Fruit fly (Drosophila melanogaster): ENCODE data around the gene CG13692.

CG13692 gene

DNA sequence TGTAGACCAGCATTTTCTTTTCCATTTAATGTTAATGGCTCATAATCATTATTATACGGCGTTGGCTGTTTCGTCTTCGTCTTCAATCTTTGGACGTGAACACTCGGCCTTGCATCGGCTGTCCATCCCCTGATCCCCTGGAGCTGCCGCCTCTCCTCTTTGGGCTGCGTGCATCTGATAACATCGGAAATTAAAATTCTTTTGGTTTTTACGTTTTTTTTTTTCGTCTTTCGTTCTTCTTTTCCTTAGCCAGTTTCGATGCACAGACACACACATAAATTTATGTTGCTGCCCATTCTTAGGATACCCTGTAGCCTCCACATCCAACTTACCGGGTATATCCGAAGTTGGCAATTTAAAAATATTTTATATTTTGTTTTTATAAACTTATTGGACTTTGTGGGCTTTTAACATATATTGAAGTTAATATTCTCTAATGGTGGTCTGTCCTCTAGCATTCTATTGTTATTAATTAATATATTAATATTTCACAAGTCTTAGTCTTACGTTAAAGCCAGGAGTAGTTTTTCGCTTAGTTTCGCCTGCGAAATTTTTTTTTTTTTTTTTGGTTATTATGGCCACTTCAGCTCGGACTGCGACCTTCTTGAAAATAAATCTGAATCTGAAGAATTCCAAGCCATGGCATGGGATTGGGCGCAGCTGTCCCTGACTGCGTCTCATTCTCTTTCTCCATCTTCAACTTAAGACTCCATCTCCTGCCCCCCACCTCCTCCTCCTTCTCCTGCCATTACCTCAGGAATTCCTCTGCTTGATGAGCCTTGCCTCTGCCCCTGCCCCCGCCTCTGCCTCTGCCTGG, 19.3 kb downstream of the CG13692 start (continued):
- TF ChIP-seq gro (GFP tag; optimal IDR thresholded peaks at IDR 0.05) (no peak), CG6854 (GFP tag; optimal IDR thresholded peaks at IDR 0.05) (no peak), stwl (tag; optimal IDR thresholded peaks at IDR 0.05) (peak; percentile 21), sisA (GFP tag; IDR thresholded peaks at IDR 0.05) (no peak), Dad (GFP tag; optimal IDR thresholded peaks at IDR 0.05) (no peak), prd (optimal IDR thresholded peaks at IDR 0.05) (no peak), prd (GFP tag; IDR thresholded peaks at IDR 0.05) (0 out of 3 replicates have a peak, but pooled peaks have one; percentile 40), nau (GFP tag; optimal IDR thresholded peaks at IDR 0.05) (no peak), grn (GFP tag; optimal IDR thresholded peaks at IDR 0.05) (peak; percentile 67), CG1529 (GFP tag; optimal IDR thresholded peaks at IDR 0.05) (peak; percentile 43), ac (GFP tag; optimal IDR thresholded peaks at IDR 0.05) (peak; percentile 58), crc (GFP tag; optimal IDR thresholded peaks at IDR 0.05) (no peak), CG17328 (GFP tag; IDR thresholded peaks at IDR 0.05) (0 out of 2 replicates have a peak, but pooled peaks have one; percentile 14), gcm2 (GFP tag; optimal IDR thresholded peaks at IDR 0.05) (no peak), CG34422 (GFP tag; IDR thresholded peaks at IDR 0.05) (no peak), Ada2b (GFP tag; IDR thresholded peaks at IDR 0.05) (no peak), insv (GFP tag; optimal IDR thresholded peaks at IDR 0.05) (no peak), CG1792 (GFP tag; optimal IDR thresholded peaks at IDR 0.05) (no peak), tx (GFP tag; optimal IDR thresholded peaks at IDR 0.05) (no peak), dysf (GFP tag; IDR thresholded peaks at IDR 0.05) (no peak), zfh1 (GFP tag; IDR thresholded peaks at IDR 0.05) (peak; percentile 59; the same call in 2 of the 3 replicates), peb (GFP tag; IDR thresholded peaks at IDR 0.05) (no peak), Optix (GFP tag; IDR thresholded peaks at IDR 0.05) (peak; percentile 29; the same call in 1 of the 3 replicates), Usf (GFP tag; optimal IDR thresholded peaks at IDR 0.05) (peak; percentile 61), nerfin-2 (GFP tag; IDR thresholded peaks at IDR 0.05; ENCODE audit: partially characterized antibody) (no peak), CG6813 (GFP tag; optimal IDR thresholded peaks at IDR 0.05) (no peak), zen (tag; optimal IDR thresholded peaks at IDR 0.05) (peak; percentile 41), NK7.1 (GFP tag; optimal IDR thresholded peaks at IDR 0.05) (no peak), gt (GFP tag; IDR thresholded peaks at IDR 0.05) (no peak), PHDP (tag; optimal IDR thresholded peaks at IDR 0.05) (peak; percentile 14), lmd (GFP tag; IDR thresholded peaks at IDR 0.05) (peak; percentile 18; the same call in 1 of the 2 replicates), CG8388 (GFP tag; optimal IDR thresholded peaks at IDR 0.05) (peak; percentile 58), chif (GFP tag; optimal IDR thresholded peaks at IDR 0.05) (no peak), Fer2 (tag; optimal IDR thresholded peaks at IDR 0.05) (no peak), run (tag; optimal IDR thresholded peaks at IDR 0.05) (no peak), twi (tag; optimal IDR thresholded peaks at IDR 0.05) (peak; percentile 21), tup (GFP tag; optimal IDR thresholded peaks at IDR 0.05) (no peak), CG13775 (GFP tag; optimal IDR thresholded peaks at IDR 0.05) (peak; percentile 68), CG10366 (GFP tag; IDR thresholded peaks at IDR 0.05) (no peak), Deaf1 (tag; optimal IDR thresholded peaks at IDR 0.05) (peak; percentile 5), mld (GFP tag; IDR thresholded peaks at IDR 0.05; ENCODE audit: partially characterized antibody) (no peak), CG3163 (GFP tag; optimal IDR thresholded peaks at IDR 0.05) (no peak), CG7556 (GFP tag; optimal IDR thresholded peaks at IDR 0.05) (peak; percentile 65), CG13894 (tag; optimal IDR thresholded peaks at IDR 0.05) (no peak), sd (tag; optimal IDR thresholded peaks at IDR 0.05) (no peak), D19B (GFP tag; optimal IDR thresholded peaks at IDR 0.05) (peak; percentile 63), Chrac-16 (GFP tag; optimal IDR thresholded peaks at IDR 0.05) (peak; percentile 49), CG32772 (GFP tag; IDR thresholded peaks at IDR 0.05) (no peak), wek (GFP tag; optimal IDR thresholded peaks at IDR 0.05) (no peak), B-H1 (GFP tag; IDR thresholded peaks at IDR 0.05) (no peak)

Measured in whole organism, embryonic.